Worm (Caenorhabditis elegans) whole organism, L3 larva: ENCODE results near the gene tdp-1.
A peak's percentile ranks its signal among the peaks of the same experiment; 100 is the strongest.

Experiments used
- R02D3.7 ChIP-seq: fragments of 150-350 bp; optimal IDR thresholded peaks from 2 replicates; lab custom pipeline; 2014; ENCODE audit warnings: missing biosample characterization, missing genetic modification characterization
- ZK546.5 ChIP-seq: sonication (generic microtip); optimal IDR thresholded peaks from 2 replicates; lab custom pipeline; 2017; ENCODE audit warnings: missing biosample characterization, missing genetic modification characterization
- aly-2 ChIP-seq: fragments of 150-350 bp; optimal IDR thresholded peaks from 2 replicates; lab custom pipeline; 2014; ENCODE audit warnings: missing biosample characterization, missing genetic modification characterization
- ama-1 ChIP-seq: fragments of 150-350 bp; optimal IDR thresholded peaks from 2 replicates; lab custom pipeline; 2018
- ceh-82 ChIP-seq: fragments of 150-350 bp; optimal IDR thresholded peaks from 2 replicates; lab custom pipeline; 2014; ENCODE audit warnings: missing biosample characterization, missing genetic modification characterization
- ceh-9 ChIP-seq: sonication (generic microtip); optimal IDR thresholded peaks from 2 replicates; lab custom pipeline; 2018; ENCODE audit warnings: missing biosample characterization, missing genetic modification characterization
- daf-12 ChIP-seq: fragments of 150-350 bp; optimal IDR thresholded peaks from 2 replicates; lab custom pipeline; 2014; ENCODE audit warnings: missing biosample characterization, missing genetic modification reagents, missing genetic modification characterization
- egl-27 ChIP-seq: sonication (generic microtip); optimal IDR thresholded peaks from 4 replicates; lab custom pipeline; 2017; ENCODE audit warnings: missing biosample characterization, missing genetic modification reagents, missing genetic modification characterization
- elt-1 ChIP-seq: fragments of 150-350 bp; optimal IDR thresholded peaks from 2 replicates; lab custom pipeline; 2014; ENCODE audit warnings: missing biosample characterization, missing genetic modification characterization
- elt-2 ChIP-seq: sonication (generic microtip); optimal IDR thresholded peaks from 2 replicates; lab custom pipeline; 2016; ENCODE audit warnings: missing genetic modification reagents, mild to moderate bottlenecking, missing genetic modification characterization, missing compliant biosample characterization
- elt-3 ChIP-seq, 3 experiments: fragments of 150-350 bp in 1 of 3; sonication (generic microtip) in 2 of 3; optimal IDR thresholded peaks; 2 replicates in 2 of 3; 4 replicates in 1 of 3; lab custom pipeline; 2014 to 2017; ENCODE audit warnings: missing biosample characterization in 3 of 3, missing genetic modification characterization in 3 of 3
- eor-1 ChIP-seq, 2 experiments: fragments of 150-350 bp; optimal IDR thresholded peaks; 2 replicates each; lab custom pipeline; 2014 to 2018; ENCODE audit warnings: missing biosample characterization in 2 of 2, missing genetic modification characterization in 2 of 2
- fkh-10 ChIP-seq: sonication (generic microtip); optimal IDR thresholded peaks from 2 replicates; lab custom pipeline; 2017; ENCODE audit warnings: missing biosample characterization, missing genetic modification reagents, missing genetic modification characterization
- fkh-2 ChIP-seq: fragments of 150-350 bp; optimal IDR thresholded peaks from 2 replicates; lab custom pipeline; 2014; ENCODE audit warnings: missing biosample characterization, missing genetic modification reagents, missing genetic modification characterization
- fos-1 ChIP-seq: fragments of 150-350 bp; optimal IDR thresholded peaks from 2 replicates; lab custom pipeline; 2014; ENCODE audit warnings: missing biosample characterization, missing genetic modification characterization
- hmg-11 ChIP-seq: sonication (generic microtip); optimal IDR thresholded peaks from 2 replicates; lab custom pipeline; 2016; ENCODE audit warnings: missing genetic modification characterization, missing compliant biosample characterization
- jun-1 ChIP-seq: fragments of 150-350 bp; optimal IDR thresholded peaks from 2 replicates; lab custom pipeline; 2014; ENCODE audit warnings: missing biosample characterization, missing genetic modification reagents, missing genetic modification characterization
- lin-15B ChIP-seq: fragments of 150-350 bp; optimal IDR thresholded peaks from 2 replicates; lab custom pipeline; 2014; ENCODE audit warnings: missing biosample characterization, missing genetic modification characterization
- lsy-12 ChIP-seq: sonication (generic microtip); optimal IDR thresholded peaks from 2 replicates; lab custom pipeline; 2016; ENCODE audit warnings: mild to moderate bottlenecking, missing genetic modification characterization, missing compliant biosample characterization
- nhr-11 ChIP-seq: fragments of 150-350 bp; optimal IDR thresholded peaks from 2 replicates; lab custom pipeline; 2014; ENCODE audit warnings: missing biosample characterization, missing genetic modification characterization
- nhr-12 ChIP-seq: fragments of 150-350 bp; optimal IDR thresholded peaks from 2 replicates; lab custom pipeline; 2014; ENCODE audit warnings: missing biosample characterization, missing genetic modification characterization
- nhr-23 ChIP-seq: fragments of 150-350 bp; optimal IDR thresholded peaks from 2 replicates; lab custom pipeline; 2014; ENCODE audit warnings: missing biosample characterization, missing genetic modification reagents, missing genetic modification characterization
- nhr-25 ChIP-seq: sonication (generic microtip); optimal IDR thresholded peaks from 2 replicates; lab custom pipeline; 2017; ENCODE audit warnings: missing biosample characterization, missing genetic modification characterization
- nhr-28 ChIP-seq: fragments of 150-350 bp; optimal IDR thresholded peaks from 2 replicates; lab custom pipeline; 2014; ENCODE audit warnings: missing biosample characterization, missing genetic modification characterization
- nhr-43 ChIP-seq: sonication (generic microtip); optimal IDR thresholded peaks from 2 replicates; lab custom pipeline; 2016; ENCODE audit warnings: mild to moderate bottlenecking, missing genetic modification characterization, missing compliant biosample characterization; ENCODE audit not compliant: poor library complexity, severe bottlenecking
- nhr-77 ChIP-seq: fragments of 150-350 bp; optimal IDR thresholded peaks from 2 replicates; lab custom pipeline; 2014; ENCODE audit warnings: missing biosample characterization, missing genetic modification characterization
- pha-4 ChIP-seq: fragments of 150-350 bp; optimal IDR thresholded peaks from 2 replicates; lab custom pipeline; 2014; ENCODE audit warnings: missing biosample characterization, missing genetic modification reagents, missing genetic modification characterization
- sea-2 ChIP-seq: fragments of 150-350 bp; sonication (generic microtip); optimal IDR thresholded peaks from 4 replicates; lab custom pipeline; 2014; ENCODE audit warnings: missing biosample characterization, missing genetic modification reagents, missing genetic modification characterization
- tbx-2 ChIP-seq: sonication (generic microtip); optimal IDR thresholded peaks from 2 replicates; lab custom pipeline; 2016; ENCODE audit warnings: mild to moderate bottlenecking, missing genetic modification characterization, missing compliant biosample characterization
- unc-62 ChIP-seq: fragments of 150-350 bp; sonication (generic microtip); optimal IDR thresholded peaks from 4 replicates; lab custom pipeline; 2014; ENCODE audit warnings: missing biosample characterization, missing genetic modification reagents, missing genetic modification characterization
- ztf-4 ChIP-seq: fragments of 150-350 bp; optimal IDR thresholded peaks from 2 replicates; lab custom pipeline; 2014; ENCODE audit warnings: missing biosample characterization, missing genetic modification characterization

Gene tdp-1

DNA sequence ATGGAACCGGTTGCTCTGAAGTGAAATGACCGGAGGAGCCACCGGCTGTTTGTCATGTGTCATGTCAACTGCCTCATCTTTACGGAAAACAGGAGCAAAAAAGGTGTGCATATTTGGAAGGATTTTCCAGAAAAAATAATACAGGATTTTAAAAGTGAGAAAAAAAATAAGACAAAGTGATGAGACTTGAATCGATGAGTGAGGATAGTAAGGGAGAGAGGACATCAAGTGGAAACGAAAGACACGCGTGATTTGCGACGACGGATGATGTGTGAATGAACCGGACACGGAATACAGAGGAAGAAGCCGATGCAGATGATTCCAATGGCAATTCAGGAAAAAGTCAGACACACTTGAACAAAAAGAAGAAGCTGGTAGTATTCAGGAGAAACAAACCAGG is 26.7 kb downstream of the tdp-1 start:
- no peak for TF ChIP-seq ceh-9 (tag; lab: Kevin White, UChicago)
- TF ChIP-seq ceh-82 (tag; lab: Kevin White, UChicago): no peak
- no peak for TF ChIP-seq R02D3.7 (tag; lab: Kevin White, UChicago)
- TF ChIP-seq ZK546.5 (tag; lab: Kevin White, UChicago): no peak
- no peak for TF ChIP-seq tbx-2 (tag; lab: Kevin White, UChicago)
- TF ChIP-seq unc-62: no peak
- TF ChIP-seq egl-27 (tag; lab: Kevin White, UChicago): no peak
- no peak for TF ChIP-seq ztf-4
- TF ChIP-seq pha-4 (tag; lab: Kevin White, UChicago): no peak
- no peak for TF ChIP-seq nhr-77 (tag; lab: Kevin White, UChicago)
- TF ChIP-seq nhr-25: no peak
- no peak for TF ChIP-seq nhr-11
- no peak for TF ChIP-seq lsy-12 (tag; lab: Kevin White, UChicago)
- TF ChIP-seq aly-2 (tag; lab: Kevin White, UChicago): no peak

DNA sequence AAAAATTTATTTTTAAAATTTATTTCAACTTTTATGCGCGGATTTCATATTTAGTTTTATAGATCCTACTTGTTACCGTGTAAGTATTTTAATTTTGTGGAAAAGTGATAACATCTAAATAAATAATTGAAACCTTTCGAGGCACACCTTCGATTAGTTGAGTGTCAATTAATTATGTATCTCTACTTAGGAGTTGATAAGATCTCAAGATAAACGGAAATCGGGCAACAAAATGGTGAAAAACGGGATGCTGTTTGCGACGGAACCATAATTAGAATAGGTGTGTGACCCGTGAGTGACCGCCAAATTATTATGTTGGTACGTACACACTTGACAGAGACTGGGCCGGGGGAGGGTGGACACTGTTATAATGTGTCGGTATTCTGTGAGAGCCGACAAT is 28.7 kb downstream of the tdp-1 start:
- TF ChIP-seq elt-3 (tag; optimal IDR thresholded peaks at IDR 0.05; lab: Kevin White, UChicago): no peak
- TF ChIP-seq ama-1 (lab: Kevin White, UChicago): peak; percentile 21

DNA sequence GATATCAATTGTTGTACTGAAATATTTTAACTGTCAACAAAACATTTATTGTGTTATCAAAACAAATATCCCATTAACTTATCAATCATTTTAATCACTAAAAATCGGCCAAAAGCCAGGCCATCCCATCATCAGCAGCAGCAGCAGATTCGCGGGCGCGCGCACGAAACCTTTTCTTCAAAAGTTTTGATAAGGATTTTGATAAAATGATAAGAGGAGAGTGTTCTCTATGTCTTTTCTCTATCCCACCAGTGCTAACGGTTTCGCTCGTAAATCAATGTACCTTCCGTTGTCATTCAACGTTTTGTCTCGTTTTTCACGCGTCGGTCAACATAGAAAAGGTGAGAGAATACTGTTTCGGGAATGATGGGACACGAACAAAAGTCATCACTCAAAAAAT is 30.5 kb downstream of the tdp-1 start:
- TF ChIP-seq fkh-2 (no peak), elt-3 (tag; optimal IDR thresholded peaks at IDR 0.05; lab: Kevin White, UChicago) (peak in 2 of 3 experiments; percentile 83 to 93), nhr-43 (peak; percentile 35), nhr-23 (tag; lab: Kevin White, UChicago) (peak; percentile 24)

DNA sequence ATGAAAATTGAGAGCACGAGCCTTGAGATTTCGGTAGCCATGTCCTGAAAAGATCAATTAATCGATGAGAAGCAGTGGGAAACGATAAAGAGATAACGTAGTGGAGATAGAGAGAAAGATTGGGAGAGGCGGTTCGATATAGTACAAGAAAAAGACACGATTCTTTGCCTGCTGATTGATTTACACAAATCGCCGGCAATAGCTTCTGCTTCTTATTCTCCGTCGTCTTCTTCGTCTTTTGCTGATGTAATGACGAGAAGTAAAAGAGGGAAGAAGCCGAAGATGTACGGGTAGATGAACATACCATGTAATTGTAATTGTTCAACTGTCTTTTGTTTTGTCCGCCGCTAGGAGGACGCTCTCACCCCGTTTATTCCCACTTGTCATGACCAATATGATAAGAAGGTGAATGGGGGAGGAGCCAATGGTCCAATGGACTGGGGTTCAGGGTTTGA is 31.6 kb downstream of the tdp-1 start, which contains the start of gene F37B12.1:
Gene F37B12.1 (minus strand): TSS at position 51 of the 455 bp plus-strand sequence.
- TF ChIP-seq aly-2 (tag; lab: Kevin White, UChicago): no peak
- peak; percentile 2 for TF ChIP-seq ama-1 (lab: Kevin White, UChicago)

DNA sequence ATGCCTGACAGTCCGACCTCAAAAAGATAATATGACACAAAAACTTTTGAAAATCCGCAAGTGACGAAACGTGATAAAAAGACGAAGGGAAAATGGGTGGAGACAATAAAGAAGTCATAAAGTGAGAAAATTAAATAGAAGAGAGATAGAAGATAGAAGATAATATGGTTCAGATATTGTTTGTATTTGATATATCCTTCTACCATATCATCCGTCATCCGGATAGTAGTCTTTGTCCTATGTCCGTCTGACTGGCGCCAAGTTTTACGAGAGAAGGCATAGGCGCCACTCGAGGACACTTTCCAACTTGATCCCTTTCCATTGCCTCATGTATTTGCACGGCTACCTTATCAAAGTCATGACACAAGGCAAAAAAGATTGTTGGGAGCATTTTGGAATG is 34.3 kb downstream of the tdp-1 start:
- TF ChIP-seq nhr-23 (tag; lab: Kevin White, UChicago) (peak; percentile 57), fkh-10 (GFP tag; lab: Kevin White, UChicago) (no peak)

DNA sequence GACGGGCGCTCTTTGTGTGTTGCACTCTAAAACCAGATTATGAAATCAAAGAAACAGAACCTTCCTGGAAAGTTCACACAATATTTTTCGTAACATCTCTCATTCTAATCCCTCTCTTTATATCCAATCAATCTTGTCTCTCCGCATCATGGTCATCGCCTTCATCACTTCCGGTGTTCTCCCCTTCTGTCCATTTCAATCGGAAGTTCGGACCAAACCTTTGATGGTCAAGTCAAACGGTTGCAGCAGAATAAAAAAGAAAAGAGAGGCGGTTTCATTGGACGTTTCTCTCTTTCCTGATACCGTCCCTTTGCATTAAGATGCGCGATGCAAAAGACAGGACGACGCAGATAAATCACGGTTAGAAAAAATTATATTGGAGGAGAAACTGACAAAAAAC is 35.4 kb downstream of the tdp-1 start:
- TF ChIP-seq R02D3.7 (tag; lab: Kevin White, UChicago) (no peak), nhr-12 (tag; lab: Kevin White, UChicago) (no peak), fkh-10 (GFP tag; lab: Kevin White, UChicago) (no peak), nhr-25 (peak; percentile 11), lin-15B (tag; lab: Kevin White, UChicago) (no peak), egl-27 (tag; lab: Kevin White, UChicago) (no peak), daf-12 (no peak), nhr-28 (tag; lab: Kevin White, UChicago) (no peak), nhr-23 (tag; lab: Kevin White, UChicago) (peak; percentile 27), jun-1 (tag; lab: Kevin White, UChicago) (no peak), hmg-11 (tag; lab: Kevin White, UChicago) (no peak)

DNA sequence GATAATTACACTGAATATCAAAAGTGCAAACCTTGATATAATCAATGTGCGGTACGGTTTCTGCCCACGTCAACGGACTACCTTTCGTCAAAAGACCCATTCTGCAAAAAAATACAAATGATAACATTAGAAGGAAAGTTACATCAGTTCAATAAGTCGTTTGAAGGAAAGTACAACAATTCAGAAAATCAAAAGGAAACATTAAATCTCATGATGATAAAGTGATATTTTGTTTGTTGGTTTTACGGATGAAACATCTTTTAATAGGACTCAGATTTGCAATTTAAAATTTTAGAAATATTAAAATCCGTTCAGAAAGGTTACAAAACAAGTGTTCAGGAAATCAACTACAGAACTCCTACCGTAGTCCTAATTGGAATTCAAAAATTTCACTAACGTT is 40.6 kb downstream of the tdp-1 start, which contains the start of gene gcs-1:
Gene gcs-1 (minus strand): TSS at position 101 of the 400 bp plus-strand sequence.
- TF ChIP-seq elt-1 (tag; lab: Kevin White, UChicago) (no peak), sea-2 (no peak), fos-1 (tag; lab: Kevin White, UChicago) (no peak), elt-2 (tag; lab: Kevin White, UChicago) (no peak), eor-1 (tag; optimal IDR thresholded peaks at IDR 0.05; lab: Kevin White, UChicago) (no peak)
